Fruit fly (Drosophila melanogaster): ENCODE results near the gene CG13887.

The CG13887 gene

DNA sequence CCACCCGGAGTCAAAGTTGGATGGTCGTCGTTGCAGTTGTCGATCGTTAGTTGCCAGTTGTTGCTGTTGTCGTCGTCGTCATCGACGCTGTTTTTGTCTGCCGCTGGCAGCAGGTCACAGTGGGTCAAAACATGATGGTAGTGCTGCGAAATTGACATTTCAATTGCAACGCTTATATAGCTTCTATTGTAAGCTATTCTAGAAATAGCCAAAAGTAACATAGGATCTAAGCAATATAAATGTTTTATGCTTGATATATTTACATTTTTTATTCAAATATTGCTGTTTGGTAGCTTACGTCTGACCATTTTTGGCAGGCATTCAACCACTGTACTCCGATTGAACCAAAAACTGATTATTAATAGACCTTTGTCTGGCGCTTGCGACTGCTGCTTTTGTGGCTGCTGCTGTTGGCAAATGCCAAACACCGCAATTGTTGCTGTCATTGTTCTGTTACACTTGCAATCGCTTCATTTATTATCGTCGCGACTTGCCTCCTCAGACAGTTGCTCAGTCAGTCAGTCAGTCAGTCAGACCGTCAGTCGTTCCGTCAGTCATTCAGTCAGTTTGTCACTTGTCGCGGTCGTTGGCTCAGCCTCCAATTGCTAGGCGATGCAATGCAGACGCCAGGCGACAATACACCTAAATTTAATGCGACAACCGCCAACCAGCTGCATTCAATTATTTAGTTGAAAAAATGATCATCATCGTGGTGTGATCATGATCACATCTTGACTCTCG, 46.2 kb upstream of the CG13887 start (continued):
- TF ChIP-seq cas (GFP tag; IDR thresholded peaks at IDR 0.05) (no peak), Neu2 (GFP tag; optimal IDR thresholded peaks at IDR 0.05; ENCODE audit: borderline replicate concordance) (no peak), CG1602 (GFP tag; optimal IDR thresholded peaks at IDR 0.05) (peak; percentile 44), sd (tag; optimal IDR thresholded peaks at IDR 0.05) (no peak), CG3847 (GFP tag; IDR thresholded peaks at IDR 0.05) (peak; percentile 36; the same call in 1 of the 2 replicates), Hmr (GFP tag; optimal IDR thresholded peaks at IDR 0.05) (peak; percentile 8), CG34422 (GFP tag; IDR thresholded peaks at IDR 0.05) (0 out of 3 replicates have a peak, but pooled peaks have one; percentile 38), abd-A (tag; optimal IDR thresholded peaks at IDR 0.05) (no peak), CG14667 (GFP tag; IDR thresholded peaks at IDR 0.05) (no peak), CG31441 (GFP tag; IDR thresholded peaks at IDR 0.05) (peak; percentile 80), CG12391 (tag; optimal IDR thresholded peaks at IDR 0.05) (peak; percentile 70), Max (GFP tag; optimal IDR thresholded peaks at IDR 0.05) (peak; percentile 52), CG9609 (GFP tag; optimal IDR thresholded peaks at IDR 0.05) (peak; percentile 13), CG18619 (GFP tag; optimal IDR thresholded peaks at IDR 0.05) (peak; percentile 33), CG16813 (GFP tag; IDR thresholded peaks at IDR 0.05; ENCODE audit: partially characterized antibody) (peak; percentile 53; the same call in 1 of the 3 replicates), tll (GFP tag; optimal IDR thresholded peaks at IDR 0.05) (peak in 1 of 2 experiments; percentile 35), CG7928 (GFP tag; optimal IDR thresholded peaks at IDR 0.05) (no peak), lab (GFP tag; optimal IDR thresholded peaks at IDR 0.05) (peak; percentile 52), TFAM (GFP tag; optimal IDR thresholded peaks at IDR 0.05) (no peak), fd3F (GFP tag; optimal IDR thresholded peaks at IDR 0.05) (peak; percentile 30), CG12659 (GFP tag; optimal IDR thresholded peaks at IDR 0.05) (peak; percentile 35), dan (GFP tag; IDR thresholded peaks at IDR 0.05) (no peak), CG7271 (tag; optimal IDR thresholded peaks at IDR 0.05) (peak; percentile 41), nerfin-2 (GFP tag; IDR thresholded peaks at IDR 0.05; ENCODE audit: partially characterized antibody) (peak; percentile 73), D (optimal IDR thresholded peaks at IDR 0.05) (no peak), D (GFP tag; optimal IDR thresholded peaks at IDR 0.05) (peak; percentile 72), CG18011 (GFP tag; optimal IDR thresholded peaks at IDR 0.05) (no peak), gem (tag; optimal IDR thresholded peaks at IDR 0.05) (peak; percentile 80), aop (GFP tag; IDR thresholded peaks at IDR 0.05) (no peak), CG16779 (GFP tag; IDR thresholded peaks at IDR 0.05) (no peak), CG12299 (tag; optimal IDR thresholded peaks at IDR 0.05) (peak; percentile 23), al (GFP tag; IDR thresholded peaks at IDR 0.05) (no peak), klu (GFP tag; IDR thresholded peaks at IDR 0.05) (no peak), bbx (GFP tag; IDR thresholded peaks at IDR 0.05; ENCODE audit: partially characterized antibody) (peak; percentile 67), CG11085 (GFP tag; IDR thresholded peaks at IDR 0.05) (no peak), insv (GFP tag; optimal IDR thresholded peaks at IDR 0.05) (no peak), Atf6 (GFP tag; IDR thresholded peaks at IDR 0.05) (peak; percentile 13; the same call in 1 of the 2 replicates), HmgD (GFP tag; optimal IDR thresholded peaks at IDR 0.05) (no peak), tap (tag; optimal IDR thresholded peaks at IDR 0.05) (peak; percentile 51), Gsc (GFP tag; IDR thresholded peaks at IDR 0.05) (no peak), CG8944 (GFP tag; optimal IDR thresholded peaks at IDR 0.05) (no peak), Lim3 (GFP tag; IDR thresholded peaks at IDR 0.05) (no peak), Scr (GFP tag; IDR thresholded peaks at IDR 0.05; ENCODE audit: partially characterized antibody) (peak; percentile 51), CG6175 (GFP tag; IDR thresholded peaks at IDR 0.05) (no peak), Abd-B (GFP tag; optimal IDR thresholded peaks at IDR 0.05) (no peak), kah (GFP tag; optimal IDR thresholded peaks at IDR 0.05) (peak; percentile 26), CG3407 (GFP tag; optimal IDR thresholded peaks at IDR 0.05) (peak; percentile 66), CG15011 (GFP tag; optimal IDR thresholded peaks at IDR 0.05) (no peak), CG13894 (tag; optimal IDR thresholded peaks at IDR 0.05) (no peak)
